Worm (Caenorhabditis elegans): ENCODE data around the gene W09G12.10.

DNA sequence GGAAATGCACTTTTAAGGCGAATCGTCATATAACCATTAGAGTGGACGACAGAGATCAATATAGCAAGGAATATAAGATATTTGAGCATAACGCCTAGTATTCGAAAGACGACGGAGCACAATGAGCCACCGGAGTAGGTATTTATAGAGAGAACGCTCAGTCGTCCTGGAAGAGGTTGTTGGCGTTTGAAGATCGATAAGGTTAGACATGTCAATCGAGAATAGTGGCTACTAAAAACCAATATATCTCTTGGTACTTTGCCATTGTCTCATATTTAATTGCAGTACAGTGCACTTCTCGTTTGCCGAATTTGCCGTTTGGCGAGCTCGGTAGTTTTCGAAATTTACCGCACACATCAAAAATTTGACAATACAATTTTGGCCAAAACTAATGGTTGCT, 13.1 kb downstream of the W09G12.10 start, which contains the start of gene dsl-1:
- TF ChIP-seq unc-39 (tag; optimal IDR thresholded peaks at IDR 0.05) (no peak), ceh-16 (tag; optimal IDR thresholded peaks at IDR 0.05) (no peak), lsy-12 (tag; optimal IDR thresholded peaks at IDR 0.05) (no peak), ZK546.5 (tag; optimal IDR thresholded peaks at IDR 0.05) (no peak), hmg-11 (tag; optimal IDR thresholded peaks at IDR 0.05) (no peak), pqm-1 (tag; optimal IDR thresholded peaks at IDR 0.05) (no peak), egl-27 (tag; optimal IDR thresholded peaks at IDR 0.05) (no peak), ama-1 (optimal IDR thresholded peaks at IDR 0.05) (no peak), nhr-12 (tag; optimal IDR thresholded peaks at IDR 0.05) (no peak)

All from whole organism, L3 larva.